Fruit fly (Drosophila melanogaster): ENCODE measurements around the gene CG32091.

Gene CG32091

DNA sequence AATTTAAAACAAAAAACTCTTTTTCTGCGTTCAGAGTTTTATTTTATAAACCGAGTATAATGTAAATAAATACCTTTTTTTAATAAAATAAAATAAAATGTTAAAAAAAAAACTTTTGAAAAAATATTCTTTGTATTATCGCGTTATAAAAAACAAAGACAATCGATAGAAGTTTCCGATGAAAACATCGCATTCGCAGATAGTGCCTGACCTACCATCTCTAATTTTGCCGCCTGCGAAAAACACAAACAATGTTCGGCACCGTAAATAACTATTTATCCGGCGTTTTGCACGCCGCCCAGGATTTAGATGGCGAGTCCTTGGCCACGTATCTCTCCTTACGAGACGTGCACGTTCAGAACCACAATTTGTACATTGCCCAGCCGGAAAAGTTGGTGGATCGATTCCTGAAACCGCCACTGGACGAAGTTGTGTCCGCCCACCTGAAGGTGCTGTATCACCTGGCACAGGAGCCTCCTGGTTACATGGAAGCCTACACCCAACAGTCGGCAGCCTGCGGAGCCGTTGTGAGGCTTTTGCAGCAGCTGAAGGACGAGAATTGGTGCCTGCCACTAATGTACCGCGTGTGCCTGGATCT lies 4.9 kb upstream of the CG32091 start, which contains the start of gene PCID2 (continued):
- TF ChIP-seq D19A (tag; optimal IDR thresholded peaks at IDR 0.05), result no peak
- TF ChIP-seq CG34224 (GFP tag; IDR thresholded peaks at IDR 0.05; ENCODE audit: partially characterized antibody), result peak; percentile 84
- no peak for TF ChIP-seq CG13894 (tag; optimal IDR thresholded peaks at IDR 0.05)
- no peak for TF ChIP-seq Xbp1 (GFP tag; optimal IDR thresholded peaks at IDR 0.05)
- TF ChIP-seq CG6683 (GFP tag; optimal IDR thresholded peaks at IDR 0.05), result no peak
- no peak for TF ChIP-seq dysf (GFP tag; IDR thresholded peaks at IDR 0.05)
- no peak for TF ChIP-seq Mad (GFP tag; optimal IDR thresholded peaks at IDR 0.05)
- TF ChIP-seq CG14667 (GFP tag; IDR thresholded peaks at IDR 0.05), result no peak
- no peak for TF ChIP-seq fd96Cb (tag; optimal IDR thresholded peaks at IDR 0.05)
- TF ChIP-seq CG7963 (GFP tag; IDR thresholded peaks at IDR 0.05; ENCODE audit: partially characterized antibody), result peak; percentile 53; the same call in 1 of the 3 replicates
- TF ChIP-seq Ssrp (tag; optimal IDR thresholded peaks at IDR 0.05), result no peak
- TF ChIP-seq CG16813 (GFP tag; IDR thresholded peaks at IDR 0.05; ENCODE audit: partially characterized antibody), result peak; percentile 74
- TF ChIP-seq CG31441 (GFP tag; IDR thresholded peaks at IDR 0.05), result no peak
- no peak for TF ChIP-seq danr (GFP tag; IDR thresholded peaks at IDR 0.05)
- no peak for TF ChIP-seq NfI (GFP tag; optimal IDR thresholded peaks at IDR 0.05)
- no peak for TF ChIP-seq Lhr (GFP tag; optimal IDR thresholded peaks at IDR 0.05)
- peak; percentile 45; the same call in 1 of the 2 replicates for TF ChIP-seq ato (GFP tag; IDR thresholded peaks at IDR 0.05; ENCODE audit: partially characterized antibody)
- no peak for TF ChIP-seq Dbx (GFP tag; IDR thresholded peaks at IDR 0.05)
- TF ChIP-seq zen (tag; optimal IDR thresholded peaks at IDR 0.05), result no peak
- TF ChIP-seq kni (GFP tag; optimal IDR thresholded peaks at IDR 0.05), result no peak
- TF ChIP-seq insv (GFP tag; optimal IDR thresholded peaks at IDR 0.05), result no peak
- TF ChIP-seq ap (GFP tag; IDR thresholded peaks at IDR 0.05), result no peak
- TF ChIP-seq Hmx (GFP tag; optimal IDR thresholded peaks at IDR 0.05), result no peak
- TF ChIP-seq CG14860 (GFP tag; IDR thresholded peaks at IDR 0.05; ENCODE audit: partially characterized antibody), result peak; percentile 60; the same call in 2 of the 3 replicates
- TF ChIP-seq scrt (GFP tag; optimal IDR thresholded peaks at IDR 0.05), result no peak
- TF ChIP-seq CG10462 (GFP tag; optimal IDR thresholded peaks at IDR 0.05), result no peak
- TF ChIP-seq CG18599 (GFP tag; optimal IDR thresholded peaks at IDR 0.05), result no peak
- TF ChIP-seq CG9727 (GFP tag; optimal IDR thresholded peaks at IDR 0.05), result no peak
- no peak for TF ChIP-seq CG14050 (GFP tag; IDR thresholded peaks at IDR 0.05)
- TF ChIP-seq hbn (GFP tag; IDR thresholded peaks at IDR 0.05; ENCODE audit: partially characterized antibody), result peak; percentile 73
- no peak for TF ChIP-seq sd (tag; optimal IDR thresholded peaks at IDR 0.05)
- no peak for TF ChIP-seq Ravus (GFP tag; IDR thresholded peaks at IDR 0.05)
- TF ChIP-seq sug (tag; optimal IDR thresholded peaks at IDR 0.05), result no peak
- TF ChIP-seq CG3838 (GFP tag; optimal IDR thresholded peaks at IDR 0.05), result no peak
- no peak for TF ChIP-seq CG8359 (GFP tag; optimal IDR thresholded peaks at IDR 0.05; ENCODE audit: borderline replicate concordance)
- TF ChIP-seq stc (GFP tag; IDR thresholded peaks at IDR 0.05), result no peak
- TF ChIP-seq BtbVII (GFP tag; optimal IDR thresholded peaks at IDR 0.05), result no peak
- no peak for TF ChIP-seq Sox100B (GFP tag; optimal IDR thresholded peaks at IDR 0.05)
- TF ChIP-seq grn (GFP tag; optimal IDR thresholded peaks at IDR 0.05), result no peak
- no peak for TF ChIP-seq Vsx1 (GFP tag; optimal IDR thresholded peaks at IDR 0.05)
- no peak for TF ChIP-seq Stat92E (GFP tag; optimal IDR thresholded peaks at IDR 0.05)
- peak; percentile 80 for TF ChIP-seq sna (GFP tag; IDR thresholded peaks at IDR 0.05; ENCODE audit: partially characterized antibody)
- no peak for TF ChIP-seq CG30403 (GFP tag; optimal IDR thresholded peaks at IDR 0.05)
- no peak; the same call in 2 of the 3 replicates for TF ChIP-seq zen2 (GFP tag; IDR thresholded peaks at IDR 0.05; ENCODE audit: partially characterized antibody)
- TF ChIP-seq CG11085 (GFP tag; IDR thresholded peaks at IDR 0.05), result no peak
- TF ChIP-seq CG12155 (GFP tag; optimal IDR thresholded peaks at IDR 0.05), result no peak
- no peak for TF ChIP-seq CrebB (tag; optimal IDR thresholded peaks at IDR 0.05)
- no peak for TF ChIP-seq h (optimal IDR thresholded peaks at IDR 0.05)
- TF ChIP-seq Nf-YB (GFP tag; optimal IDR thresholded peaks at IDR 0.05), result no peak
